Worm (Caenorhabditis elegans) whole organism, early embryonic: ENCODE data around the gene sru-1.

ENCODE experiments used
- B0310.2 ChIP-seq: sonication (generic microtip); optimal IDR thresholded peaks from 2 replicates; lab custom pipeline; 2016; ENCODE audit warnings: mild to moderate bottlenecking, missing genetic modification characterization, missing compliant biosample characterization
- F13C5.2 ChIP-seq: sonication (generic microtip); optimal IDR thresholded peaks from 2 replicates; lab custom pipeline; 2017; ENCODE audit warnings: mild to moderate bottlenecking, missing genetic modification characterization, inconsistent platforms, missing compliant biosample characterization
- aly-1 ChIP-seq: sonication (generic microtip); optimal IDR thresholded peaks from 2 replicates; lab custom pipeline; 2016; ENCODE audit warnings: missing genetic modification characterization, missing compliant biosample characterization
- ama-1 ChIP-seq: fragments of 150-350 bp; optimal IDR thresholded peaks from 2 replicates; lab custom pipeline; 2014
- ceh-13 ChIP-seq: fragments of 200-800 bp; sonication (Bioruptor generic); optimal IDR thresholded peaks from 2 replicates; lab custom pipeline; 2018; ENCODE audit warnings: mild to moderate bottlenecking, missing genetic modification characterization, missing compliant biosample characterization
- ceh-36 ChIP-seq: sonication (generic microtip); optimal IDR thresholded peaks from 2 replicates; lab custom pipeline; 2016; ENCODE audit warnings: missing genetic modification characterization, inconsistent platforms, missing compliant biosample characterization
- ets-7 ChIP-seq: sonication (generic microtip); optimal IDR thresholded peaks from 2 replicates; lab custom pipeline; 2016; ENCODE audit warnings: missing genotype, missing genetic modification characterization, missing compliant biosample characterization
- flt-1 ChIP-seq: fragments of 200-800 bp; sonication (Bioruptor generic); IDR thresholded peaks from 2 replicates; pipeline ENCODE4 v1.3.6; 2022; ENCODE audit warnings: missing genetic modification characterization, missing compliant biosample characterization
- hmbx-1 ChIP-seq: sonication (generic microtip); optimal IDR thresholded peaks from 2 replicates; lab custom pipeline; 2016; ENCODE audit warnings: mild to moderate bottlenecking, missing genetic modification characterization, missing compliant biosample characterization
- hmg-4 ChIP-seq: fragments of 200-800 bp; sonication (Bioruptor generic); optimal IDR thresholded peaks from 2 replicates; lab custom pipeline; 2018; ENCODE audit warnings: mild to moderate bottlenecking, missing genetic modification characterization, missing compliant biosample characterization
- hnd-1 ChIP-seq: sonication (generic microtip); optimal IDR thresholded peaks from 2 replicates; lab custom pipeline; 2016; ENCODE audit warnings: missing genetic modification characterization, missing compliant biosample characterization
- pes-1 ChIP-seq: fragments of 200-800 bp; sonication (Bioruptor generic); IDR thresholded peaks from 2 replicates; pipeline ENCODE4 v1.3.6; 2022; ENCODE audit warnings: missing genetic modification reagents, missing genetic modification characterization, missing compliant biosample characterization
- scrt-1 ChIP-seq: fragments of 200-800 bp; sonication (Bioruptor generic); IDR thresholded peaks from 2 replicates; pipeline ENCODE4 v1.3.6; 2022; ENCODE audit warnings: missing genetic modification characterization, missing compliant biosample characterization
- sea-1 ChIP-seq: fragments of 200-800 bp; sonication (Bioruptor generic); conservative IDR thresholded peaks from 2 replicates; pipeline ENCODE4 v1.3.6; 2022; ENCODE audit warnings: missing genetic modification characterization, missing compliant biosample characterization
- tbx-11 ChIP-seq: fragments of 200-800 bp; sonication (Bioruptor generic); IDR thresholded peaks from 2 replicates; pipeline ENCODE4 v1.3.6; 2022; ENCODE audit warnings: missing genetic modification characterization, missing compliant biosample characterization
- tbx-37 ChIP-seq: fragments of 200-800 bp; sonication (Bioruptor generic); conservative IDR thresholded peaks from 2 replicates; pipeline ENCODE4 v1.3.6; 2022; ENCODE audit warnings: missing genetic modification reagents, missing genetic modification characterization, missing compliant biosample characterization
- tra-4 ChIP-seq: sonication (generic microtip); optimal IDR thresholded peaks from 2 replicates; lab custom pipeline; 2017; ENCODE audit warnings: missing genetic modification characterization, missing compliant biosample characterization

sru-1 gene

DNA sequence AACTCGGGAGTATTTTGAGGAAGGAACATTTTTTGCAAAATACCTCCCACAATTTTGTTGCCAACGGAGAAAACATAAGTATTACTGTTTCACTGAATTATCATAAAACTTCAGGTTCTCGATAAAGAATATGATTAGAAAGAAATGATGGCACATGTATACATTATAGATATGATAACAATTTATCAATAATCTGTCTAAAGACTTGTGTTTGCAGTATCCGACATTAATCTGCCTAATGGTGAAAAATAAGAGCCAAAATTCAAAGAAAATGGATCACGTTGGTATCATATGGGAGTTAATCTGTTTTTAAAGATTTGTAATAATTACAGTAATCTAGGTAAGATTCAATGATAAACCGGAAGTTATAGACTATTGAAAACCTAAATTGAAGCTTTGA is 32.2 kb downstream of the sru-1 start:
- no peak for TF ChIP-seq hmg-4 (GFP tag; lab: Kevin White, UChicago)
- TF ChIP-seq pes-1 (GFP tag; lab: Robert Waterston, UW): no peak
- no peak for TF ChIP-seq aly-1 (tag; lab: Kevin White, UChicago)
- TF ChIP-seq ceh-13 (GFP tag; lab: Kevin White, UChicago): no peak
- TF ChIP-seq ama-1 (lab: Kevin White, UChicago): no peak
- TF ChIP-seq tbx-37 (GFP tag; lab: Robert Waterston, UW): no peak
- TF ChIP-seq hnd-1 (tag; lab: Kevin White, UChicago): no peak
- no peak for TF ChIP-seq tra-4 (tag; lab: Kevin White, UChicago)

DNA sequence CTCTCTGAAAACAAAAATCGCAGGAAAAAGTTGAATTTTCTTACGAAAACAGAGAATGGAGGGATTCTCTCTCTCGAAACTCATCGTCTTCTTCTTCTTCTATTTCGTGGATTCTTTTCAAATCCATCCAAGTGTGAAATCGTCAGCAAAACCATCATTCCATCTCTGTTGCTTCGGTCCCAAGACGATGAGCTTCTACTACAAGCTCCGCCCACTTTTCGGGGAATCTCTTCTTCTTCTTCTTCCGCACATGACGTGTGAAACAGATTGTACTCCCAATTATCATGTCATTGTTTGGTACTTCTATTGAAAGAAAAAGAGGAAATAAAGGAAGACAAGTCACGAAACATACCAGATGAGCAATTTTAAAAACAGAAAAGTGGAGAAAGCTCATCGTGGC is 34.7 kb downstream of the sru-1 start:
- TF ChIP-seq hmbx-1 (no peak), flt-1 (no peak), ama-1 (lab: Kevin White, UChicago) (no peak)

- TF ChIP-seq F13C5.2 (tag; lab: Kevin White, UChicago) (peak; percentile 11), ceh-36 (tag; lab: Kevin White, UChicago) (no peak)
Measured at ce11 chrIV:9524849-9525460, 36.5 kb downstream of the sru-1 start, which contains the start of gene ndua-5. Gene ndua-5, minus strand, starts transcription at chrIV:9524899.

DNA sequence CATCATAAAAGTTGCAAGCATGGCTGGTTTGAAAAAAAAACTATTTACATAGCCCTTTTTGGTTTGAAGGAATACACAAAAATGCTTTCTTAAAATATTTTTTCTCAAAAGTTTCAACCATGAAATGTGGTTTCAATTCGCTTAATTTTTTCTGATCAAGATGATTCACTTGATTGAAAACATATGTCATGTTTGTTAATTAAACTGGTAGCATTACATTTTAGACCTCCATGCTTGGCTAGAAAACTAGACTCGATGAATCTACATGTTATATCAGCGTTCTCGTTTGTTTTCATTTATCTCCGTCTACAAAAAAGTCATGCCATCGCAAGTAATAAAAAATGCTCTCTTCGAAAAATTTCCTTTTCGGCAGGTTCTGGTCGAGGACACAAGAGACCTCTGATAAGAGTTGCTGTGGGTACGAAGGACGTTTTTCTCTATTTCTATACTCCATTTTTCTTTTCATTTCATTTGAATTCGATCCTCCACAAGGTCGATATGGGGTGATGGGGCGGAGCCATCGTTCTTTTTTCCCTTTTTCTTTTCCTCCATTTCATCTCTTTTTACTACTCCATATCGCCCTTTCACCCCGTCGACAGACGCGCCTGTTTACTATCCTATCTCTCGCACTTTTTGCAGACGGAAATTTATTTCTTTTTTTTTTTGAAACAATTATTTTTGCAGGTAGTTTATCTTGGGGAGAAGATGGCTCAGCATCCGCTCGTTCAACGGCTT is 37.4 kb downstream of the sru-1 start, which contains the start of gene elo-1:
Gene elo-1, plus strand, starts transcription at position 685 of the 735 bp plus-strand sequence.
- no peak for TF ChIP-seq tbx-11 (GFP tag; lab: Robert Waterston, UW)
- TF ChIP-seq pes-1 (GFP tag; lab: Robert Waterston, UW): no peak
- TF ChIP-seq hmbx-1: no peak
- no peak for TF ChIP-seq B0310.2

- TF ChIP-seq flt-1 (no peak), ets-7 (tag; lab: Kevin White, UChicago) (no peak), scrt-1 (GFP tag; lab: Robert Waterston, UW) (no peak), ceh-13 (GFP tag; lab: Kevin White, UChicago) (no peak)
Measured at ce11 chrIV:9527002-9527401, 38.6 kb downstream of the sru-1 start.

ce11 chrIV:9529647-9530046 is 41.2 kb downstream of the sru-1 start, which contains the start of gene elo-7:
Gene elo-7, plus strand, starts transcription at chrIV:9529947.
- TF ChIP-seq scrt-1 (GFP tag; lab: Robert Waterston, UW) (no peak), ceh-36 (tag; lab: Kevin White, UChicago) (no peak), ets-7 (tag; lab: Kevin White, UChicago) (no peak), B0310.2 (no peak), ceh-13 (GFP tag; lab: Kevin White, UChicago) (no peak), tbx-11 (GFP tag; lab: Robert Waterston, UW) (no peak), F13C5.2 (tag; lab: Kevin White, UChicago) (no peak), flt-1 (no peak), pes-1 (GFP tag; lab: Robert Waterston, UW) (no peak), hmg-4 (GFP tag; lab: Kevin White, UChicago) (no peak), aly-1 (tag; lab: Kevin White, UChicago) (no peak), tra-4 (tag; lab: Kevin White, UChicago) (no peak)

ce11 chrIV:9530768-9531167 is 42.4 kb downstream of the sru-1 start:
- TF ChIP-seq ceh-36 (tag; lab: Kevin White, UChicago): no peak
- TF ChIP-seq aly-1 (tag; lab: Kevin White, UChicago): no peak
- no peak for TF ChIP-seq pes-1 (GFP tag; lab: Robert Waterston, UW)
- no peak for TF ChIP-seq sea-1 (GFP tag; lab: Robert Waterston, UW)
- no peak for TF ChIP-seq F13C5.2 (tag; lab: Kevin White, UChicago)
- no peak for TF ChIP-seq hnd-1 (tag; lab: Kevin White, UChicago)
- TF ChIP-seq tbx-11 (GFP tag; lab: Robert Waterston, UW): no peak
- no peak for TF ChIP-seq B0310.2
- no peak for TF ChIP-seq flt-1

ce11 chrIV:9533071-9533470 is 44.7 kb downstream of the sru-1 start, which contains the start of gene F56H11.2:
Gene F56H11.2, minus strand, starts transcription at chrIV:9533171.
- no peak for TF ChIP-seq B0310.2
- no peak for TF ChIP-seq aly-1 (tag; lab: Kevin White, UChicago)
- TF ChIP-seq hmg-4 (GFP tag; lab: Kevin White, UChicago): no peak
- no peak for TF ChIP-seq hnd-1 (tag; lab: Kevin White, UChicago)
- TF ChIP-seq hmbx-1: no peak
- no peak for TF ChIP-seq sea-1 (GFP tag; lab: Robert Waterston, UW)
- TF ChIP-seq tra-4 (tag; lab: Kevin White, UChicago): no peak
- TF ChIP-seq ets-7 (tag; lab: Kevin White, UChicago): no peak
- no peak for TF ChIP-seq F13C5.2 (tag; lab: Kevin White, UChicago)
- no peak for TF ChIP-seq tbx-37 (GFP tag; lab: Robert Waterston, UW)
- TF ChIP-seq ama-1 (lab: Kevin White, UChicago): no peak
- TF ChIP-seq flt-1: no peak
